Worm (Caenorhabditis elegans) whole organism, young adult: ENCODE measurements around the gene Y56A3A.41.

Experiments
- B0035.1 ChIP-seq: sonication (generic microtip); optimal IDR thresholded peaks from 2 replicates; lab custom pipeline; 2016; ENCODE audit warnings: missing genetic modification characterization, mild to moderate bottlenecking, missing compliant biosample characterization, missing genotype, missing genetic modification reagents
- Y56A3A.18 ChIP-seq: fragments of 200-800 bp; sonication (Bioruptor generic); IDR thresholded peaks from 2 replicates; pipeline ENCODE4 v1.3.6; 2022; ENCODE audit warnings: missing genetic modification reagents, missing genetic modification characterization, missing compliant biosample characterization
- ama-1 ChIP-seq, 3 experiments: fragments of 150-350 bp in 1 of 3; sonication (generic microtip) in 2 of 3; optimal IDR thresholded peaks; 2 replicates each; lab custom pipeline; 2014 to 2018; ENCODE audit warnings: missing biosample characterization in 2 of 3, missing genetic modification characterization in 2 of 3, missing genetic modification reagents in 2 of 3
- egl-18 ChIP-seq: fragments of 200-800 bp; sonication (Bioruptor generic); IDR thresholded peaks from 2 replicates; pipeline ENCODE4 v1.3.6; 2022; ENCODE audit warnings: missing genetic modification reagents, missing genetic modification characterization, missing compliant biosample characterization
- gei-17 ChIP-seq: fragments of 200-800 bp; sonication (Bioruptor generic); optimal IDR thresholded peaks from 2 replicates; lab custom pipeline; 2018; ENCODE audit warnings: mild to moderate bottlenecking, missing genetic modification characterization, missing compliant biosample characterization
- hmg-20 ChIP-seq: fragments of 200-800 bp; sonication (Bioruptor generic); IDR thresholded peaks from 2 replicates; pipeline ENCODE4 v1.3.6; 2022; ENCODE audit warnings: missing genetic modification reagents, missing genetic modification characterization, missing compliant biosample characterization
- mes-4 ChIP-seq: sonication (generic microtip); optimal IDR thresholded peaks from 2 replicates; lab custom pipeline; 2016; ENCODE audit warnings: missing genotype, missing genetic modification characterization, missing compliant biosample characterization
- nfya-1 ChIP-seq: sonication (generic microtip); optimal IDR thresholded peaks from 2 replicates; lab custom pipeline; 2017; ENCODE audit warnings: antibody characterized with exemption, missing compliant biosample characterization, missing genetic modification characterization, borderline replicate concordance; ENCODE audit not compliant: insufficient read depth
- pha-4 ChIP-seq: fragments of 150-350 bp; sonication (generic microtip); optimal IDR thresholded peaks from 2 replicates; lab custom pipeline; 2014; ENCODE audit warnings: missing biosample characterization, missing genetic modification reagents, missing genetic modification characterization
- rcor-1 ChIP-seq: fragments of 200-800 bp; sonication (Bioruptor generic); IDR thresholded peaks from 2 replicates; pipeline ENCODE4 v1.3.6; 2022; ENCODE audit warnings: missing genetic modification reagents, missing genetic modification characterization, missing compliant biosample characterization
- sea-2 ChIP-seq: fragments of 200-800 bp; sonication (Bioruptor generic); IDR thresholded peaks from 2 replicates; pipeline ENCODE4 v1.3.6; 2022; ENCODE audit warnings: missing genetic modification characterization, missing compliant biosample characterization
- xnd-1 ChIP-seq: sonication (generic microtip); optimal IDR thresholded peaks from 2 replicates; lab custom pipeline; 2016; ENCODE audit warnings: missing genotype, missing genetic modification reagents, missing genetic modification characterization, missing compliant biosample characterization

DNA sequence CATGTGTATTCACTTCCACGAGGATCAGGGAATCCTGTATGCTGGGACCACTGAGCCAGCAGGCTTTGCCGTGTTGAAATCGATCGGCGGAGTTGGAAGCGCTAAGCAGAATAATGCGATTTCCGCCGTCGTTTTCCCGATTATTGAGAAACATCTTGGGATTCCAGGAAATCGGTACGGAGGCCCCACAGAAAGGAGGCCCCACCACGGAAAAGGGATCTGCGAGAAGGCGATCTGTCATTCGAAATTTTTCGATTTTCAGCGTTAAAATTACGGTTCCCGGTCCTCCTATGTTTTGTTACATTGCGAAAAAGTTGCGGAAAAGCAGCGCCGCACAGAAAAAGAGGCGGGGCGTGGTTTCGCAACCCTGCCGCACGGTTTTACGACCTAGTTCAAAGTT lies 44.5 kb downstream of the Y56A3A.41 start:
- TF ChIP-seq Y56A3A.18: no peak
- no peak for TF ChIP-seq gei-17
- TF ChIP-seq sea-2 (GFP tag; lab: Robert Waterston, UW): no peak
- no peak for TF ChIP-seq nfya-1 (tag; lab: Kevin White, UChicago)
- no peak for TF ChIP-seq mes-4 (tag; lab: Kevin White, UChicago)
- TF ChIP-seq xnd-1: no peak
- TF ChIP-seq egl-18 (GFP tag; lab: Robert Waterston, UW): no peak
- no peak for TF ChIP-seq pha-4 (tag; lab: Kevin White, UChicago)
- TF ChIP-seq B0035.1: no peak
- no peak for TF ChIP-seq hmg-20 (GFP tag; lab: Robert Waterston, UW)
- no peak for TF ChIP-seq rcor-1 (GFP tag; lab: Robert Waterston, UW)
- TF ChIP-seq ama-1 (optimal IDR thresholded peaks at IDR 0.05; lab: Kevin White, UChicago): no peak
- TF ChIP-seq ama-1 (GFP tag; optimal IDR thresholded peaks at IDR 0.05; lab: Kevin White, UChicago): no peak
